Worm (Caenorhabditis elegans) whole organism, midembryonic: ENCODE results near the gene che-10.

Source experiments
- T22C8.4 ChIP-seq: fragments of 200-800 bp; sonication (Bioruptor generic); IDR thresholded peaks from 2 replicates; pipeline ENCODE4 v1.3.6; 2022; ENCODE audit warnings: missing genetic modification characterization, missing compliant biosample characterization
- cog-1 ChIP-seq: sonication (generic microtip); optimal IDR thresholded peaks from 2 replicates; lab custom pipeline; 2016; ENCODE audit warnings: missing genetic modification characterization, missing compliant biosample characterization
- flt-1 ChIP-seq: fragments of 200-800 bp; sonication (Bioruptor generic); IDR thresholded peaks from 2 replicates; pipeline ENCODE4 v1.3.6; 2022; ENCODE audit warnings: missing genetic modification characterization, missing compliant biosample characterization
- klf-2 ChIP-seq: fragments of 200-800 bp; sonication (Bioruptor generic); conservative IDR thresholded peaks from 2 replicates; pipeline ENCODE4 v1.3.6; 2022; ENCODE audit warnings: missing genetic modification reagents, missing genetic modification characterization, missing compliant biosample characterization
- med-1 ChIP-seq: sonication (generic microtip); optimal IDR thresholded peaks from 2 replicates; lab custom pipeline; 2017; ENCODE audit warnings: missing genetic modification characterization, mild to moderate bottlenecking, missing compliant biosample characterization, antibody characterized with exemption, missing genetic modification reagents; ENCODE audit not compliant: insufficient read depth
- ref-1 ChIP-seq: fragments of 200-800 bp; sonication (Bioruptor generic); conservative IDR thresholded peaks from 2 replicates; pipeline ENCODE4 v1.3.6; 2022; ENCODE audit warnings: missing genetic modification reagents, missing genetic modification characterization, missing compliant biosample characterization
- tab-1 ChIP-seq: fragments of 200-800 bp; sonication (Bioruptor generic); IDR thresholded peaks from 2 replicates; pipeline ENCODE4 v1.3.6; 2022; ENCODE audit warnings: missing genetic modification characterization, missing compliant biosample characterization
- ztf-23 ChIP-seq: fragments of 200-800 bp; sonication (Bioruptor generic); IDR thresholded peaks from 2 replicates; pipeline ENCODE4 v1.3.6; 2022; ENCODE audit warnings: missing genetic modification reagents, missing genetic modification characterization, missing compliant biosample characterization
- ztf-29 ChIP-seq: fragments of 200-800 bp; sonication (Bioruptor generic); IDR thresholded peaks from 2 replicates; pipeline ENCODE4 v1.3.6; 2022; ENCODE audit warnings: missing genetic modification reagents, missing genetic modification characterization, missing compliant biosample characterization

The che-10 gene

DNA sequence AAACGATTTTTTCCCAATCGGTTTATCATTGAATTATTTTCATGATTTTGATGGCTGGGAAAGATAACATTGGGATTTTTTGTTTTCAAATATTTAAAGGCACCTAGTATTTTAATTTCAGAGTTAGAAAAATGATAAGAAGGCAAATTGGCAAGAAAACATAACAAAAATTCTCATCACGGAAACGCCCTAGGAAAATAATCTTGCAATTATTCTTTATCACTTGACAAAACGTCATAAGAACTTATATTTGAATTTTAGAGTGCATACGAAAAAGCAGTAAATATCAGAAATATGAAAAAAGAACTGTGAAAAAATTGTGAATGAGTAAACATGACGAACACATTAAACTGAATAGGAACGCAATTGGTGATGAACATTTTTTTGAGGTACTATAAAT, 19.2 kb upstream of the che-10 start:
- TF ChIP-seq tab-1 (GFP tag; lab: Robert Waterston, UW) = no peak
- TF ChIP-seq ztf-29 (GFP tag; lab: Robert Waterston, UW) = no peak
- TF ChIP-seq med-1 (GFP tag; lab: Kevin White, UChicago) = no peak
- no peak for TF ChIP-seq klf-2
- TF ChIP-seq flt-1 (GFP tag; lab: Robert Waterston, UW) = no peak
- TF ChIP-seq ref-1 (GFP tag; lab: Robert Waterston, UW) = no peak
- no peak for TF ChIP-seq ztf-23 (GFP tag; lab: Robert Waterston, UW)
- no peak for TF ChIP-seq T22C8.4
- TF ChIP-seq cog-1 (tag; lab: Kevin White, UChicago) = no peak

DNA sequence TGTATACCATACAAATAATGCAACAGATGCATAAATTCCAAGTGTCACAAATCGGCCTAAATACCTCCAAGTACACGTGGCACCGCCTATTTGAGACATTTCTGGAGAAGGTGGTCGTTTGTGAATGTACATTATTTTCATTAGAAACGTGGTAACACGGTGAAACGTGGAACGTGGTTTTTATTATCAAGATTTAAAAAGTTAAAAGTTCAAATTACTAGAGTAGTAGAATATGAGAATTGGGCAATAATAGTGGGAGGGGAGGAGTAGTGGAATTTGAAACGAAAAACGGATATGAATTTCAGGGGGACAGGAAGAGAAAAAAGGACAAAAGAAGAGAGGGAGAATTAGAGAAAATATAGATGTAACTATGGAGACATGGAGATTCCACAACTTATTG, 17.7 kb upstream of the che-10 start, which contains the start of gene fut-6:
Gene fut-6 (minus strand): TSS at position 101 of the 400 bp plus-strand sequence.
- TF ChIP-seq T22C8.4 (no peak), med-1 (GFP tag; lab: Kevin White, UChicago) (no peak), ref-1 (GFP tag; lab: Robert Waterston, UW) (no peak), tab-1 (GFP tag; lab: Robert Waterston, UW) (no peak), ztf-23 (GFP tag; lab: Robert Waterston, UW) (no peak), cog-1 (tag; lab: Kevin White, UChicago) (no peak), ztf-29 (GFP tag; lab: Robert Waterston, UW) (no peak), klf-2 (no peak)

DNA sequence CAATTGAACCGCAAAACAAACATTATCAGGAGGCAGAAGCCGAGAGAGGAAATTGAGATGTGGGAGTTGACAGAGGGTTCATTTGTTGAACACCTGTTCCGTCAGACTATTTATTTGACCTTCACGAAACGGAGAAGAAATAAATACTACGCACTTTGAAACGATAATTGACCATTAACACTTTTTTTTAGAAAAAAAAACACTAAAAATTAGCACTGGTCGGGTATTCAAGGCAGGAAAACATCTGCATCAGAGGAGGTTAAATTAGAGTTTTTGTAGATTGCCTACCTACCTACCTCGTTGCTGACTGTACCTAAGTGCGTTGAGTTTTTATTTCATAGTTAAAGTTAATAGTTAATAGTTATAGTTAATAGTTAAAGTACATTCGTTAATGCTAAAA, 11.9 kb upstream of the che-10 start:
- no peak for TF ChIP-seq T22C8.4
- no peak for TF ChIP-seq ztf-29 (GFP tag; lab: Robert Waterston, UW)
- TF ChIP-seq tab-1 (GFP tag; lab: Robert Waterston, UW) = no peak
- TF ChIP-seq ref-1 (GFP tag; lab: Robert Waterston, UW) = no peak
- no peak for TF ChIP-seq med-1 (GFP tag; lab: Kevin White, UChicago)
- TF ChIP-seq cog-1 (tag; lab: Kevin White, UChicago) = no peak
- no peak for TF ChIP-seq ztf-23 (GFP tag; lab: Robert Waterston, UW)
- TF ChIP-seq klf-2 = no peak
- no peak for TF ChIP-seq flt-1 (GFP tag; lab: Robert Waterston, UW)

DNA sequence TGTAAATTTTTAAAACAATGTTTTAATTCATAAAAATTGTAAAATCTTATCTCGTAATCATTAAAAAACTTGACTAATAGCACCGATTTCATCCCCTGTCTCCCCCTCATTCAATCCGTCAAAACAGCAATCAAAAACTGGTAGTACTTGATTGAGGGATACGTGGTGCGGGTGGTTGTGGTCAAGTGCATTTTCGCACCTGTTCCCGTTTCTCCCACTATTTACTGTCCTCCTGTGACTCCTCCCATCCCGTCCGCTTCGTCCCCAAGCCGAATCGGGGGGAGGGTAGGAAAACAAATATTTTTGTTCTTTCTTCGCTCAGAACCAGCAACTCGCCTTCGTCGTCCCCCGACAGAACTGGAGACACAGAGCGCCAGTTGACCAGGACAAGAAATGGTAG, 10.6 kb upstream of the che-10 start, which contains the start of gene lgc-27:
Gene lgc-27 (plus strand): TSS at position 301 of the 400 bp plus-strand sequence.
- TF ChIP-seq ref-1 (GFP tag; lab: Robert Waterston, UW) (no peak), flt-1 (GFP tag; lab: Robert Waterston, UW) (no peak), cog-1 (tag; lab: Kevin White, UChicago) (no peak), med-1 (GFP tag; lab: Kevin White, UChicago) (no peak), ztf-23 (GFP tag; lab: Robert Waterston, UW) (no peak), T22C8.4 (no peak), ztf-29 (GFP tag; lab: Robert Waterston, UW) (no peak), klf-2 (no peak), tab-1 (GFP tag; lab: Robert Waterston, UW) (no peak)

DNA sequence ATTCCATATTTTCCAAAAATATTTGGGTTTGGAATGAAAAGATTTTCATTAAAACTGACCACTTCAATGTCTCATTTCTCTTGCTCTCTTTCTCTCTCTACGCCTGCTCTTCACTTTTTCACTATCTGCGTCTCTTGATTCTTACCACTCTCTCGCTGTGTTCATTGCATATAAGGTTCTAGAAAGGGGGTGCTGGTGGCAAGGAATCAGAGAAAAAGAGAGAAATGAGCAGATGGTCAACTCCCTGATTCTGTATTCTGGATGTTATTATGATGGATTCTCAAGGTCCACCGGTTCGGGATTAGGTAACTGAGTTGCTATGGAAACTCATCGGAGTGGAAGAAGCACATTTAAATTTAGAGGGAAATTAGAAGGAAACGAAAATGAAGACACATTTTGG, 2.6 kb upstream of the che-10 start:
- TF ChIP-seq ref-1 (GFP tag; lab: Robert Waterston, UW) (no peak), flt-1 (GFP tag; lab: Robert Waterston, UW) (no peak), ztf-23 (GFP tag; lab: Robert Waterston, UW) (no peak), tab-1 (GFP tag; lab: Robert Waterston, UW) (no peak), T22C8.4 (no peak), klf-2 (no peak), med-1 (GFP tag; lab: Kevin White, UChicago) (no peak), cog-1 (tag; lab: Kevin White, UChicago) (no peak), ztf-29 (GFP tag; lab: Robert Waterston, UW) (no peak)

DNA sequence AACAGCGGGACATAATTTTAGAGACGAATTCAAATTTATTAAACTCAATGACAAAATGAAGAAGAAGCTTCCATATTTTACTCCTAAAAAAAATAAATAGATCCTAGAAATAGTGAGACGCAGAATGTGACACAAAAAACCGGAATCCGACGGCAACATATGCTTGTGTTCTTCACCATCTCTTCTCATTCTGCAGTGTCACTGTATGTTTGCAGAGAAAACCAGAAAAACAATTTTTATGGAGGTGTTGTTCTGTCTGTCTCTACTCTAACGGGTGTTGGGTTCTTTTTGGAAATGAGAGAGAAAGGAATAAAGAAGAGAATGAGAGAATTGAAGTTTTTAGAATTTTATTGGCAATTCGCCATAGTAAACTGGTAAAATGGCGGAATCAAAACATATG, 750 bp upstream of the che-10 start:
- TF ChIP-seq ref-1 (GFP tag; lab: Robert Waterston, UW) (no peak), ztf-29 (GFP tag; lab: Robert Waterston, UW) (no peak), ztf-23 (GFP tag; lab: Robert Waterston, UW) (no peak), flt-1 (GFP tag; lab: Robert Waterston, UW) (no peak), T22C8.4 (no peak), tab-1 (GFP tag; lab: Robert Waterston, UW) (no peak), med-1 (GFP tag; lab: Kevin White, UChicago) (no peak)

DNA sequence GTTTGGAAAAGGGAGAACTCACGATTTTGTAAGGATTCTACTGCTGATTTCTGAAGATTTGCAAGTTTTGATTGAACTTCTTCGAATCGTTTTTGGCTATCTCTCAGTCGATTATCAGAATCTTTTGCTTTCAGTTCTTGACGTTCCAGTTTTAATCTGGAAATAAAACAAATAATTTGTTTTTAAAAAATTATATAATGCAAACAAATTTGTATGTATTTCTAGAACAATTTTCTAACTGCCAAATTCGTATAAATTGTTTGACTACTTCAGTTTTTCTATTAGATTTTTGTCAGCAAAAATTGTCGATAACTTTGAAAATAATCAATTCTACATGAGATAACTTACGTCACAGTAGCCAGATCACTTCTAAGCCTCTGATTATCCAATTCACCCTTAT, 6.7 kb downstream of the che-10 start:
- no peak for TF ChIP-seq ztf-23 (GFP tag; lab: Robert Waterston, UW)

DNA sequence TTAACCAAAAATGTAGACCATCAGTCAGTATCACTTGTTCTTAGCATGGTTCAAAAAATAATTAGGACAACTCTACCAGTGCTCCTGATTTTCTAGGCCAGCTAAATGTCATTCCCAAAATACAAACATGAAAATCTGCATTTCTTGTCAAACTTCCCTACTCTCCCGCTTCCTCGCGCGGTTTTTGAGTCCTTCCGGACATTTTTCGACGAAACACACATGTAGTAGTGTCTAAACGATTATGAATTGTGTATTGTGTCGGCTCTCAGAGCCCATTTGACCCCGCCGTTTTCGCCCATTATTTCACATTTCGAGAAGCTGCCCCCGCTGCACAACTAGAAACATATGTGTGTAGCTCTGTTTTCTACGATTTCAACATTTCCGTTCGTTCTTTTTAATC, 11.5 kb downstream of the che-10 start, which contains the start of gene F35D11.1:
Gene F35D11.1 (plus strand): TSS at position 301 of the 400 bp plus-strand sequence.
- no peak for TF ChIP-seq cog-1 (tag; lab: Kevin White, UChicago)
- no peak for TF ChIP-seq tab-1 (GFP tag; lab: Robert Waterston, UW)
- TF ChIP-seq ztf-29 (GFP tag; lab: Robert Waterston, UW) = no peak
- no peak for TF ChIP-seq ztf-23 (GFP tag; lab: Robert Waterston, UW)
- TF ChIP-seq med-1 (GFP tag; lab: Kevin White, UChicago) = no peak
- no peak for TF ChIP-seq ref-1 (GFP tag; lab: Robert Waterston, UW)

DNA sequence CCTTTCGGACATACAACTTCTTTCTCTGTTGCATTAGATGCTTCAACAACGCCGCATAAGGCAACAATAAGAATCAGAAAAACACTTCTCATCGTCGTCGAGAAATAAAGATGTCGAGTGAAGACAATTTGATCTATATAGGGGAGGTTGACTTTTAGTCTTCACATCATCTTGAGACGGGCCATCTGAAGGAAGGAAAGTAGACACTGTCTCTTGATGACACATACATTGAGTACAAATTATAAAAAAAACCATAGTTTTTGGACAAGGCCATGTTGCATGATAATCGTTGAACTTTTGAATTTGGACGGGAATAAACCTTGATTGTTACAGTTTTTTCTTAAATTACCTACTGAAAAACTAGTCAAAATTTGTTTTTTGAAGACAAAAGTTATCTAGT, 16.5 kb downstream of the che-10 start, which contains the start of gene clec-139:
Gene clec-139 (minus strand): TSS at position 101 of the 400 bp plus-strand sequence.
- TF ChIP-seq ztf-29 (GFP tag; lab: Robert Waterston, UW) (no peak), tab-1 (GFP tag; lab: Robert Waterston, UW) (no peak), T22C8.4 (no peak), med-1 (GFP tag; lab: Kevin White, UChicago) (no peak), klf-2 (no peak), cog-1 (tag; lab: Kevin White, UChicago) (no peak), ref-1 (GFP tag; lab: Robert Waterston, UW) (no peak), flt-1 (GFP tag; lab: Robert Waterston, UW) (no peak), ztf-23 (GFP tag; lab: Robert Waterston, UW) (no peak)

DNA sequence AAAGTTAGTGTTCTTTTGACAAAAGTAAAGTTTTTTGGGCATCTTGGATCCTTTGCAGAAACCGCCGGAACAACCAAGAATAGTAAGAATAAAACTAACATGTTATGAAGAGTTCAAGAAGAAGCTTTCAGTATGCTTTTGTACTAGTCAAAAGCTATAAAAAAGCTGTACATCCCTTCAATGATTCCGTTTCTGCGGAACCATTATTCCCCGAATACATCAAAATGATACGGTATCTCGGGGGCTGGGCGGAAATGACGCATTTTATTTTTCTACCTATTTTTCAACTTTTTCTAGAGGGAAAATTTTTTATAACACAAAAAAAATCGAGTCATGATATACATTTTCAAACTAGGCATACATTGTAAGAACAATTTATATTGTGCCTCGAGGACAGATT, 18.4 kb downstream of the che-10 start, which contains the start of gene clec-138:
Gene clec-138 (minus strand): TSS at position 101 of the 400 bp plus-strand sequence.
- TF ChIP-seq med-1 (GFP tag; lab: Kevin White, UChicago) (no peak), flt-1 (GFP tag; lab: Robert Waterston, UW) (no peak)
